Fruit fly (Drosophila melanogaster) Kc167 (cell line): Measurements from ENCODE around the gene CG5882.

Experiments
- Sin3A ChIP-seq: fragments of >200 bp; optimal IDR thresholded peaks from 2 replicates; lab custom pipeline; 2018; ENCODE audit warnings: missing external identifiers
- ttk ChIP-seq: sonication (Bioruptor generic); optimal IDR thresholded peaks from 2 replicates; lab custom pipeline; 2017; ENCODE audit warnings: missing external identifiers

DNA sequence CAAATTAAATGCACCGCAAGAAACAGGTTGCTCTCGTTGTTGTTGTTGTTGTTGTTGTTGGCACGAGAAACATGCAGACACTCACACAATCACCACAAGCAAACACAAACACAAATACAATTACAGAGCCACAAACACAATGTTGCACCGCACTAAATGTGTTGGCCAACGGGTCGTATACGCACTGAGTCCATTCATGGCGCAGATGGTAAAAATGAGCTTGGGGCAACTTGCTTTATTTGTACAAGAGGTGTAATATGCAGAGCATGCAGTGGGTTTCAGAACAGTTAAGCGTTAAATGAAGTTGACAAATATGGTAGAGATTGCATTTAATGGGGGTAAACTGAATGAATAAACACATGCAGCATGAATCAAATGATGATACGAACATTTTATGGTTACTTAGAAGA lies 19.5 kb downstream of the CG5882 start:
- TF ChIP-seq ttk (lab: Kevin White, UChicago) (no peak), Sin3A (lab: Kevin White, UChicago) (no peak)
